Worm (Caenorhabditis elegans) whole organism, L4 larva: ENCODE results near the gene ppm-2.

Experiments
- ceh-62 ChIP-seq: sonication (generic microtip); optimal IDR thresholded peaks from 2 replicates; lab custom pipeline; 2017; ENCODE audit warnings: missing biosample characterization, missing genetic modification characterization
- ceh-82 ChIP-seq: sonication (generic microtip); optimal IDR thresholded peaks from 2 replicates; lab custom pipeline; 2017; ENCODE audit warnings: missing biosample characterization, missing genetic modification characterization
- egl-27 ChIP-seq: sonication (generic microtip); optimal IDR thresholded peaks from 3 replicates; lab custom pipeline; 2017; ENCODE audit warnings: missing biosample characterization, missing genetic modification reagents, missing genetic modification characterization
- hlh-30 ChIP-seq: sonication (generic microtip); optimal IDR thresholded peaks from 2 replicates; lab custom pipeline; 2017; ENCODE audit warnings: antibody characterized with exemption, mild to moderate bottlenecking, missing genetic modification characterization, missing compliant biosample characterization; ENCODE audit not compliant: insufficient read depth
- lin-13 ChIP-seq: fragments of 150-350 bp; optimal IDR thresholded peaks from 2 replicates; lab custom pipeline; 2014; ENCODE audit warnings: missing biosample characterization, missing genetic modification reagents, missing genetic modification characterization
- lin-38 ChIP-seq: fragments of 200-800 bp; sonication (Bioruptor generic); IDR thresholded peaks from 2 replicates; pipeline ENCODE4 v1.3.6; 2022; ENCODE audit warnings: missing genetic modification reagents, missing genetic modification characterization, missing compliant biosample characterization
- lin-39 ChIP-seq: fragments of 150-350 bp; optimal IDR thresholded peaks from 2 replicates; lab custom pipeline; 2014; ENCODE audit warnings: missing biosample characterization, missing genetic modification reagents, missing genetic modification characterization
- mep-1 ChIP-seq: fragments of 150-350 bp; sonication (generic microtip); optimal IDR thresholded peaks from 3 replicates; lab custom pipeline; 2014; ENCODE audit warnings: missing biosample characterization, missing genetic modification characterization
- nhr-237 ChIP-seq: sonication (generic microtip); optimal IDR thresholded peaks from 2 replicates; lab custom pipeline; 2017; ENCODE audit warnings: missing biosample characterization, missing genetic modification characterization
- nhr-28 ChIP-seq: fragments of 150-350 bp; optimal IDR thresholded peaks from 2 replicates; lab custom pipeline; 2014; ENCODE audit warnings: missing biosample characterization, missing genetic modification characterization
- pha-4 ChIP-seq, 2 experiments: fragments of 150-350 bp in 1 of 2; fragments of 200-800 bp in 1 of 2; sonication (Bioruptor generic) in 1 of 2; IDR thresholded peaks in 1 of 2; optimal IDR thresholded peaks in 1 of 2; 2 replicates each; pipeline versions ENCODE4 v1.3.6 to Lab custom; 2014 to 2022; ENCODE audit warnings: missing genetic modification characterization in 2 of 2, missing genetic modification reagents in 2 of 2, missing biosample characterization in 1 of 2, missing compliant biosample characterization in 1 of 2
- spr-3 ChIP-seq: fragments of 200-800 bp; sonication (Bioruptor generic); optimal IDR thresholded peaks from 2 replicates; lab custom pipeline; 2018; ENCODE audit warnings: mild to moderate bottlenecking, missing genetic modification characterization, missing compliant biosample characterization
- unc-39 ChIP-seq: sonication (generic microtip); optimal IDR thresholded peaks from 2 replicates; lab custom pipeline; 2017; ENCODE audit warnings: missing biosample characterization, missing genetic modification characterization
- unc-62 ChIP-seq, 3 experiments: fragments of 150-350 bp in 1 of 3; sonication (generic microtip); optimal IDR thresholded peaks in 2 of 3; peaks in 1 of 3; 1 replicate in 1 of 3; 2 replicates in 2 of 3; lab custom pipeline; 2014 to 2017; ENCODE audit warnings: missing biosample characterization in 3 of 3, missing genetic modification characterization in 3 of 3, missing genetic modification reagents in 3 of 3, missing genotype in 1 of 3

- TF ChIP-seq spr-3 (no peak), pha-4 (GFP tag; IDR thresholded peaks at IDR 0.05; lab: Robert Waterston, UW) (no peak), pha-4 (tag; optimal IDR thresholded peaks at IDR 0.05; lab: Kevin White, UChicago) (peak; percentile 74), unc-62 (GFP tag; optimal IDR thresholded peaks at IDR 0.05 in 1 of 2; lab: Kevin White, UChicago) (no peak), unc-62 (tag; optimal IDR thresholded peaks at IDR 0.05; lab: Kevin White, UChicago) (no peak), lin-13 (peak; percentile 19), nhr-237 (tag; lab: Kevin White, UChicago) (no peak), unc-39 (tag; lab: Kevin White, UChicago) (no peak), hlh-30 (tag; lab: Kevin White, UChicago) (peak; percentile 63), ceh-82 (tag; lab: Kevin White, UChicago) (no peak), nhr-28 (tag; lab: Kevin White, UChicago) (peak; percentile 76), lin-38 (GFP tag; lab: Robert Waterston, UW) (peak; percentile 77), ceh-62 (tag; lab: Kevin White, UChicago) (no peak), lin-39 (no peak), egl-27 (tag; lab: Kevin White, UChicago) (no peak), mep-1 (peak; percentile 83)
These were observed 43.0 kb downstream of the ppm-2 start, which contains the start of gene nifk-1 for ce11 chrIII:4693281-4693680.
